Worm (Caenorhabditis elegans): ENCODE results near the gene D1005.10.

- TF ChIP-seq pbrm-1 (GFP tag; IDR thresholded peaks at IDR 0.05), result no peak
- no peak for TF ChIP-seq hlh-12 (tag; optimal IDR thresholded peaks at IDR 0.05)
- TF ChIP-seq snpc-4 (GFP tag; optimal IDR thresholded peaks at IDR 0.05), result no peak
- TF ChIP-seq snpc-4 (tag; optimal IDR thresholded peaks at IDR 0.05), result no peak
- no peak for TF ChIP-seq somi-1 (GFP tag; optimal IDR thresholded peaks at IDR 0.05)
- TF ChIP-seq nfya-1 (tag; optimal IDR thresholded peaks at IDR 0.05; ENCODE audit: borderline replicate concordance, insufficient read depth), result no peak
- TF ChIP-seq rcor-1 (GFP tag; IDR thresholded peaks at IDR 0.05), result no peak
- TF ChIP-seq Y53F4B.3 (GFP tag; IDR thresholded peaks at IDR 0.05), result no peak
- TF ChIP-seq unc-62 (GFP tag; optimal IDR thresholded peaks at IDR 0.05), result no peak
- no peak for TF ChIP-seq nhr-90 (tag; optimal IDR thresholded peaks at IDR 0.05)
- TF ChIP-seq sea-2 (GFP tag; IDR thresholded peaks at IDR 0.05), result no peak
- TF ChIP-seq ets-4 (GFP tag; optimal IDR thresholded peaks at IDR 0.05), result no peak
Measured at ce11 chrX:1489574-1489973, 3.6 kb upstream of the D1005.10 start.
